Worm (Caenorhabditis elegans) whole organism, L3 larva: ENCODE data around the gene nbet-1.
"Not testable (repeated sequence)": the region's sequence is repeated elsewhere in the genome, so short reads cannot be mapped to it uniquely, and the experiment has no call there.

Source experiments
- ZK546.5 ChIP-seq: sonication (generic microtip); optimal IDR thresholded peaks from 2 replicates; lab custom pipeline; 2017; ENCODE audit warnings: missing biosample characterization, missing genetic modification characterization
- ceh-16 ChIP-seq: sonication (generic microtip); optimal IDR thresholded peaks from 2 replicates; lab custom pipeline; 2017; ENCODE audit warnings: missing biosample characterization, missing genetic modification characterization
- ceh-82 ChIP-seq: fragments of 150-350 bp; optimal IDR thresholded peaks from 2 replicates; lab custom pipeline; 2014; ENCODE audit warnings: missing biosample characterization, missing genetic modification characterization
- ceh-9 ChIP-seq: sonication (generic microtip); optimal IDR thresholded peaks from 2 replicates; lab custom pipeline; 2018; ENCODE audit warnings: missing biosample characterization, missing genetic modification characterization
- daf-12 ChIP-seq: fragments of 150-350 bp; optimal IDR thresholded peaks from 2 replicates; lab custom pipeline; 2014; ENCODE audit warnings: missing biosample characterization, missing genetic modification reagents, missing genetic modification characterization
- egl-27 ChIP-seq: sonication (generic microtip); optimal IDR thresholded peaks from 4 replicates; lab custom pipeline; 2017; ENCODE audit warnings: missing biosample characterization, missing genetic modification reagents, missing genetic modification characterization
- elt-1 ChIP-seq: fragments of 150-350 bp; optimal IDR thresholded peaks from 2 replicates; lab custom pipeline; 2014; ENCODE audit warnings: missing biosample characterization, missing genetic modification characterization
- elt-2 ChIP-seq: sonication (generic microtip); optimal IDR thresholded peaks from 2 replicates; lab custom pipeline; 2016; ENCODE audit warnings: missing genetic modification reagents, mild to moderate bottlenecking, missing genetic modification characterization, missing compliant biosample characterization
- fkh-10 ChIP-seq: sonication (generic microtip); optimal IDR thresholded peaks from 2 replicates; lab custom pipeline; 2017; ENCODE audit warnings: missing biosample characterization, missing genetic modification reagents, missing genetic modification characterization
- fkh-2 ChIP-seq: fragments of 150-350 bp; optimal IDR thresholded peaks from 2 replicates; lab custom pipeline; 2014; ENCODE audit warnings: missing biosample characterization, missing genetic modification reagents, missing genetic modification characterization
- fos-1 ChIP-seq: fragments of 150-350 bp; optimal IDR thresholded peaks from 2 replicates; lab custom pipeline; 2014; ENCODE audit warnings: missing biosample characterization, missing genetic modification characterization
- hmg-11 ChIP-seq: sonication (generic microtip); optimal IDR thresholded peaks from 2 replicates; lab custom pipeline; 2016; ENCODE audit warnings: missing genetic modification characterization, missing compliant biosample characterization
- jun-1 ChIP-seq: fragments of 150-350 bp; optimal IDR thresholded peaks from 2 replicates; lab custom pipeline; 2014; ENCODE audit warnings: missing biosample characterization, missing genetic modification reagents, missing genetic modification characterization
- lin-39 ChIP-seq: fragments of 150-350 bp; optimal IDR thresholded peaks from 2 replicates; lab custom pipeline; 2018; ENCODE audit warnings: missing biosample characterization, missing genetic modification reagents, missing genetic modification characterization
- lsy-12 ChIP-seq: sonication (generic microtip); optimal IDR thresholded peaks from 2 replicates; lab custom pipeline; 2016; ENCODE audit warnings: mild to moderate bottlenecking, missing genetic modification characterization, missing compliant biosample characterization
- mdl-1 ChIP-seq: fragments of 150-350 bp; optimal IDR thresholded peaks from 2 replicates; lab custom pipeline; 2014; ENCODE audit warnings: missing biosample characterization, missing genetic modification characterization
- mml-1 ChIP-seq: fragments of 150-350 bp; sonication (generic microtip); optimal IDR thresholded peaks from 3 replicates; lab custom pipeline; 2014; ENCODE audit warnings: missing biosample characterization, missing genetic modification characterization
- nhr-11 ChIP-seq: fragments of 150-350 bp; optimal IDR thresholded peaks from 2 replicates; lab custom pipeline; 2014; ENCODE audit warnings: missing biosample characterization, missing genetic modification characterization
- nhr-23 ChIP-seq: fragments of 150-350 bp; optimal IDR thresholded peaks from 2 replicates; lab custom pipeline; 2014; ENCODE audit warnings: missing biosample characterization, missing genetic modification reagents, missing genetic modification characterization
- nhr-237 ChIP-seq: fragments of 150-350 bp; optimal IDR thresholded peaks from 2 replicates; lab custom pipeline; 2014; ENCODE audit warnings: missing biosample characterization, missing genetic modification characterization
- nhr-25 ChIP-seq: sonication (generic microtip); optimal IDR thresholded peaks from 2 replicates; lab custom pipeline; 2017; ENCODE audit warnings: missing biosample characterization, missing genetic modification characterization
- nhr-28 ChIP-seq: fragments of 150-350 bp; optimal IDR thresholded peaks from 2 replicates; lab custom pipeline; 2014; ENCODE audit warnings: missing biosample characterization, missing genetic modification characterization
- nhr-43 ChIP-seq: sonication (generic microtip); optimal IDR thresholded peaks from 2 replicates; lab custom pipeline; 2016; ENCODE audit warnings: mild to moderate bottlenecking, missing genetic modification characterization, missing compliant biosample characterization; ENCODE audit not compliant: poor library complexity, severe bottlenecking
- nhr-67 ChIP-seq: fragments of 150-350 bp; optimal IDR thresholded peaks from 2 replicates; lab custom pipeline; 2014; ENCODE audit warnings: missing biosample characterization, missing genetic modification characterization
- nhr-76 ChIP-seq: fragments of 150-350 bp; sonication (generic microtip); optimal IDR thresholded peaks from 5 replicates; lab custom pipeline; 2014; ENCODE audit warnings: missing biosample characterization, missing genetic modification characterization
- nhr-77 ChIP-seq: fragments of 150-350 bp; optimal IDR thresholded peaks from 2 replicates; lab custom pipeline; 2014; ENCODE audit warnings: missing biosample characterization, missing genetic modification characterization
- sea-2 ChIP-seq: fragments of 150-350 bp; sonication (generic microtip); optimal IDR thresholded peaks from 4 replicates; lab custom pipeline; 2014; ENCODE audit warnings: missing biosample characterization, missing genetic modification reagents, missing genetic modification characterization
- snpc-4 ChIP-seq: fragments of 150-350 bp; optimal IDR thresholded peaks from 2 replicates; lab custom pipeline; 2014; ENCODE audit warnings: missing biosample characterization, missing genetic modification characterization
- tbx-2 ChIP-seq: sonication (generic microtip); optimal IDR thresholded peaks from 2 replicates; lab custom pipeline; 2016; ENCODE audit warnings: mild to moderate bottlenecking, missing genetic modification characterization, missing compliant biosample characterization
- ztf-11 ChIP-seq: fragments of 150-350 bp; optimal IDR thresholded peaks from 2 replicates; lab custom pipeline; 2014; ENCODE audit warnings: missing biosample characterization, missing genetic modification characterization

Gene nbet-1

DNA sequence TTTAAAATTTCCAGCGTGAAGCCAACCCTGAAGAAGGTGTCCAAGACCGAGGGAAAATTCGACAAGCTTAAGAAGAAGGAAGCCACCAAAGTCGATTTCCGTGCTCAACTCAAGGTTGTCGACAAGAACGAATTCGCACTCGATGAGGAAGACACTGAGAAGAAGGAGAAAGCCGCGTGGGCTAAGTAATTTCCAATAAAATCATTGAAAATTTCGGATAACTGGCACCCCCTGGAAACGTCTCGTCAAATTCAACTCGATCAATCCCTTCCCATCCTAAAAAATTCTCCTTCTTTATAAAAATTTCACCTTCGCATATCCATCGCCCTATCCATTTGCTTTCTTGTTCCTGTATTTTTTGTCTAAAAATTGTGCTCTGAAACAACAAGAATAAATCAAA lies 2.6 kb upstream of the nbet-1 start:
- no peak for TF ChIP-seq nhr-76 (tag; lab: Kevin White, UChicago)
- TF ChIP-seq ZK546.5 (tag; lab: Kevin White, UChicago), result no peak
- no peak for TF ChIP-seq tbx-2 (tag; lab: Kevin White, UChicago)
- TF ChIP-seq ztf-11 (tag; lab: Kevin White, UChicago), result no peak
- TF ChIP-seq nhr-43, result no peak
- TF ChIP-seq fkh-2 (tag; lab: Kevin White, UChicago), result no peak
- no peak for TF ChIP-seq nhr-77 (tag; lab: Kevin White, UChicago)
- no peak for TF ChIP-seq egl-27 (tag; lab: Kevin White, UChicago)
- no peak for TF ChIP-seq fos-1
- no peak for TF ChIP-seq mdl-1

DNA sequence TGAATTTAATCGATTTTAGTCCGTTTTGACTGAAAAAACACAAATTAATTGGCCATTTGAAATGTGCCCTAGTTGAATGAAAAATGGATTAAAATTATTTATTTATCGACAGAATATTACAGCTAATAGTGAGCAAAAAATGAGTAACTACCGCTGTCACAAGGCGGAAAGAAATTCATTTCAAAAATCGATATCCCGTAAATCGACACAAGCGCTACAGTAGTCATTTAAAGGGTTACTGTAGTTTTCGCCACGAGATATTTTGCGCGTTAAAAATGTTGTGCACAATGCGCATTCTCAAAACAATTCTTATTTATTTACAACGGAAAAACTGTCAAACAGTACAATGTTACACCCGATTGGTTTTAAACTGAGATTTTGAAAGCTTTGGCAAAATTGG lies 1.3 kb downstream of the nbet-1 start:
- TF ChIP-seq lsy-12 (no peak), nhr-43 (no peak), ZK546.5 (tag; lab: Kevin White, UChicago) (no peak), fos-1 (no peak), ztf-11 (tag; lab: Kevin White, UChicago) (no peak), nhr-237 (tag; lab: Kevin White, UChicago) (no peak), ceh-16 (no peak), daf-12 (no peak), nhr-67 (tag; lab: Kevin White, UChicago) (no peak), lin-39 (tag; lab: Kevin White, UChicago) (no peak), ceh-82 (no peak), jun-1 (tag; lab: Kevin White, UChicago) (no peak), hmg-11 (tag; lab: Kevin White, UChicago) (no peak), sea-2 (GFP tag; lab: Kevin White, UChicago) (no peak)
- TF ChIP-seq, all 47 proteins: peak for 0

DNA sequence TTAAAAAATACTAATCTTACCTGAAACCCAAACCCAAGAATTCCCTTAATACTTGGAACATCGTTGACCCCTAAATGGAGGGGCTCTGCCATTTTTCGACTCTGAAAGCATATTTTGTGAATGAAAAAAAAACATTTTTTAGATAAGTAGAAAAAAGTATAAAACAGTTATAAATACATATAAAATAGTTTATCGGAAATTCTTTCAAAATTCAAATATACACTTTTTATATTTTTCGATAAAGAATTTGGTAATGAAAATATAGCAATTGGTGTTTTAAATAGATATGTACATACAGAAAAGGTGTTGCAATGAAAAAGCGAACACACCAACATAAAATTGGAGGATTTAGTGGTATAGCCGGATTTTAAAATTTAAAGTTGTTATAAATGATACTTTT lies 5.8 kb downstream of the nbet-1 start, which contains the start of gene Y59E9AL.4:
TSS of gene Y59E9AL.4 (minus strand) at position 101 of the 400 bp plus-strand sequence.
- no peak for TF ChIP-seq ZK546.5 (tag; lab: Kevin White, UChicago)
- no peak for TF ChIP-seq daf-12
- no peak for TF ChIP-seq elt-2 (tag; lab: Kevin White, UChicago)

DNA sequence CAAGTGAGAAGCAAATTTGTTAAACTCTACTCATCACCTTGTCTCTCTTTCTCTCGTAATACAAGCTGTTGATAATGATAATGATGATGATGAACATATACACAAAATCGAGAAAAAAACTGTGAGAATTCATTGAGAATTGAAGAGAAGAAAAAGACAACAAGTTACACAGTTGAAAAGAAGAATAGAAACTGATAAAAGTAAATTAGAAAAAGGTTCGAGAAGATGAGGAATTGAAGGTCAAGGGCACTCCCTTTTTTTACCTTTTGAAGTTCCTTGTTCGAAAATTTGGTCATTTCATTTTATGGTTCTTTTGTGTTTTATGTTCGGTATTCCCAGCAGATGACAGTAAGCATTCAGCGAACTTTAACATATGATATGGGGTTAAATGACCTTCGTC lies 7.0 kb downstream of the nbet-1 start:
- TF ChIP-seq nhr-23 (tag; lab: Kevin White, UChicago) (peak; percentile 82), lin-39 (tag; lab: Kevin White, UChicago) (no peak), nhr-28 (no peak), nhr-25 (tag; lab: Kevin White, UChicago) (peak; percentile 66)
- TF ChIP-seq, all 47 proteins: peak for 2

DNA sequence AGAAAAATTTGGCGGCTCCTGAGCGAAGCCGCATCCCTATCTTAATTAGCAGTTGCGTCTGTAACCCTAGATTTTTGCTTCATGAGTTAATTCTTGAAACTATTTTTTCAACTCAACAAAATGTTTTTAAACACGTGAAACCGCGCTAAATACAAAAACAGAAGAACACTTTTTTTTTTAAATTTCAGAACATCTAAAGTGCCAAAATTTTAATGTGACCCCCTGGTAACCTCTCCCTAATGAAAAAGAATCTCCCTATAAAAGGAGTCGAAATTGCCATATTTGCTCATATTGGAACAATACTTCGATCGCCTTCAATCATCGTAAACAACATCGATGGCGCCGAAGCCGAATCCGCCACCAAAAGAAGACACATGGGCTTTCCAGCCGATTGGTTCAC lies 9.2 kb downstream of the nbet-1 start, which contains the start of gene nsph-4.2:
TSS of gene nsph-4.2 (plus strand) at position 301 of the 400 bp plus-strand sequence.
- not testable (repeated sequence) for TF ChIP-seq egl-27, ceh-9, snpc-4 (tag; lab: Kevin White, UChicago)

DNA sequence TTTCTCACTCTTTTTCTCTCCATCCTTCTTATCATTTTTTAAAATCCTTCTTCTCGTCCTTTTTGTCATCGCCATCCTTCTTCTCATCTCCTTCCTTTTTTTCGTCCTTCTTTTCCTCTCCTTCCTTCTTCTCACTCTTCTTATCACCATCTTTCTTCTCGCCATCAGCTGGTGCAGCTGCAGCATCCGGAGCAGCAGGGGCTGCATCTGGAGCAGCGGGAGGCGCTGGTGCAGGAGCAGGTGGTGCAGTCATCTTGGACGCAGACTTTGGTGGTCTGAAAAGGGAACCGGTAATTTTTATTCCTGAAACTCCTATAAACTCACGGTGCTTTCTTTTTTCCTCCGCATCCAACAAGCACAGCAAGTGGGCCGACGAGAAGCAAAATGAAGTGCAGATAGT lies 12.4 kb downstream of the nbet-1 start:
- no peak for TF ChIP-seq lsy-12
- no peak for TF ChIP-seq elt-1 (tag; lab: Kevin White, UChicago)

DNA sequence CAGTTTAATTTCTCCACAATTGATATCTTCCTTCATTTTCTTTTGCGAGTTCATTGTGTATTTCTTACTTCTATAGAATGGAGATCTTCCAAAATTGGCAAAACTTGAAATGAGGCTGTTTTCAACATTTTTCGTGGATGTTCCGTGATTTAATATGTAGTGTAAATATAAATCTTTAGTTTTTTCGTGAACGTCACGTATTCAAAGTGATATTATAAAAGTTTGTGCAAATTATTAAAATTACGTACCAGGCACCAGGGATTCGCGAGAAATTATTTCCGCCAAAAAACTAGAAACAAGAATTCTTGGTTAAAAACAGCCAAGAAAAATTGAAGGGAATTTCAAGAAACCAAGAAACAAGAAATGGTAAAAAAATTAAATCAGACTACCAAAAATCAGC lies 14.9 kb downstream of the nbet-1 start, which contains the start of gene Y59E9AL.8:
TSS of gene Y59E9AL.8 (minus strand) at position 101 of the 400 bp plus-strand sequence.
- TF ChIP-seq ceh-82 (no peak), nhr-237 (tag; lab: Kevin White, UChicago) (no peak), lsy-12 (no peak), ceh-9 (tag; lab: Kevin White, UChicago) (no peak), fos-1 (no peak), fkh-10 (GFP tag; lab: Kevin White, UChicago) (no peak), nhr-11 (tag; lab: Kevin White, UChicago) (no peak), mml-1 (no peak)
- TF ChIP-seq, all 47 proteins: peak for 0
